Worm (Caenorhabditis elegans) whole organism, L4/young adult: ENCODE results near the gene C25F9.13.

Experiments
- W03F9.2 ChIP-seq: fragments of 150-350 bp; optimal IDR thresholded peaks from 2 replicates; lab custom pipeline; 2014; ENCODE audit warnings: missing biosample characterization, missing genetic modification characterization
- dao-5 ChIP-seq: sonication (generic microtip); optimal IDR thresholded peaks from 2 replicates; lab custom pipeline; 2016; ENCODE audit warnings: missing genotype, missing genetic modification characterization, moderate library complexity, missing compliant biosample characterization
- him-1 ChIP-seq: sonication (generic microtip); optimal IDR thresholded peaks from 2 replicates; lab custom pipeline; 2016; ENCODE audit warnings: missing genotype, missing genetic modification reagents, missing genetic modification characterization, missing compliant biosample characterization

ce11 chrV:19429605-19430004 is 30.8 kb upstream of the C25F9.13 start:
- TF ChIP-seq him-1 (tag; lab: Kevin White, UChicago) (no peak), W03F9.2 (tag; lab: Kevin White, UChicago) (no peak), dao-5 (no peak)
